Worm (Caenorhabditis elegans) whole organism, L1 larva: ENCODE data around the gene H20E11.1.

Experiments used
- ama-1 ChIP-seq: fragments of 150-350 bp; optimal IDR thresholded peaks from 2 replicates; lab custom pipeline; 2014
- mep-1 ChIP-seq: fragments of 150-350 bp; optimal IDR thresholded peaks from 2 replicates; lab custom pipeline; 2014; ENCODE audit warnings: missing biosample characterization, missing genetic modification characterization
- skn-1 ChIP-seq: fragments of 150-350 bp; optimal IDR thresholded peaks from 2 replicates; lab custom pipeline; 2014; ENCODE audit warnings: missing biosample characterization, missing genetic modification characterization
- tbx-2 ChIP-seq: sonication (generic microtip); optimal IDR thresholded peaks from 2 replicates; lab custom pipeline; 2016; ENCODE audit warnings: missing genetic modification characterization, missing compliant biosample characterization
- ztf-11 ChIP-seq, 2 experiments: sonication (generic microtip); optimal IDR thresholded peaks; 2 replicates each; lab custom pipeline; 2016 to 2017; ENCODE audit warnings: missing genetic modification characterization in 2 of 2, missing biosample characterization in 1 of 2, missing compliant biosample characterization in 1 of 2

DNA sequence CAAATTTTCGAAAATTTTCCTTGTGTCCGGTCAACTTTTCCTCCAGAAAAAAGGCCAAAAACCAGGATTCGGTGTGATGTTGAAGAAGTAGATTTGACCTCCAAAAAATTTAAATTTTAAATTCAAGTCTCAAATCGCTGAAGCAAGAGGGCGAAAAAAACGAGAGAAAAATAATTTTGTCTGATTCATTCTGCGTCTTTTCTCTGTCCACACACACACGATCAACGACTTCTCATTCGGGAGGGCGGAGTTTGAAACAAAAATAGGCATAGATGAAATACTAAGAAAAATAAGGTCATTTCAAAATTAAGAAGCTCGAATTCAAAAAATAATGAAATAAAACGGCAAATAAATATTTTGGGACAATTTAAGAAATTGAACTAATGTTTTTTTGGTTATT lies 29.3 kb downstream of the H20E11.1 start, which contains the start of gene R13H7.2:
- TF ChIP-seq skn-1 (tag; lab: Kevin White, UChicago) (no peak), ama-1 (lab: Kevin White, UChicago) (no peak), ztf-11 (tag; optimal IDR thresholded peaks at IDR 0.05; lab: Kevin White, UChicago) (no peak), mep-1 (tag; lab: Kevin White, UChicago) (no peak), tbx-2 (tag; lab: Kevin White, UChicago) (no peak)
